Worm (Caenorhabditis elegans) whole organism, L3 larva: ENCODE data around the gene F38B6.6.

ENCODE experiments used
- R02D3.7 ChIP-seq: fragments of 150-350 bp; optimal IDR thresholded peaks from 2 replicates; lab custom pipeline; 2014; ENCODE audit warnings: missing biosample characterization, missing genetic modification characterization
- ZK546.5 ChIP-seq: sonication (generic microtip); optimal IDR thresholded peaks from 2 replicates; lab custom pipeline; 2017; ENCODE audit warnings: missing biosample characterization, missing genetic modification characterization
- aly-2 ChIP-seq: fragments of 150-350 bp; optimal IDR thresholded peaks from 2 replicates; lab custom pipeline; 2014; ENCODE audit warnings: missing biosample characterization, missing genetic modification characterization
- ama-1 ChIP-seq: fragments of 150-350 bp; optimal IDR thresholded peaks from 2 replicates; lab custom pipeline; 2018
- ceh-16 ChIP-seq: sonication (generic microtip); optimal IDR thresholded peaks from 2 replicates; lab custom pipeline; 2017; ENCODE audit warnings: missing biosample characterization, missing genetic modification characterization
- ceh-28 ChIP-seq: fragments of 150-350 bp; optimal IDR thresholded peaks from 2 replicates; lab custom pipeline; 2014; ENCODE audit warnings: missing biosample characterization, missing genetic modification reagents, missing genetic modification characterization
- ceh-82 ChIP-seq: fragments of 150-350 bp; optimal IDR thresholded peaks from 2 replicates; lab custom pipeline; 2014; ENCODE audit warnings: missing biosample characterization, missing genetic modification characterization
- ceh-9 ChIP-seq: sonication (generic microtip); optimal IDR thresholded peaks from 2 replicates; lab custom pipeline; 2018; ENCODE audit warnings: missing biosample characterization, missing genetic modification characterization
- egl-27 ChIP-seq: sonication (generic microtip); optimal IDR thresholded peaks from 4 replicates; lab custom pipeline; 2017; ENCODE audit warnings: missing biosample characterization, missing genetic modification reagents, missing genetic modification characterization
- egl-5 ChIP-seq: fragments of 150-350 bp; optimal IDR thresholded peaks from 2 replicates; lab custom pipeline; 2017; ENCODE audit warnings: missing biosample characterization, missing genetic modification reagents, missing genetic modification characterization, inconsistent platforms
- elt-1 ChIP-seq: fragments of 150-350 bp; optimal IDR thresholded peaks from 2 replicates; lab custom pipeline; 2014; ENCODE audit warnings: missing biosample characterization, missing genetic modification characterization
- elt-2 ChIP-seq: sonication (generic microtip); optimal IDR thresholded peaks from 2 replicates; lab custom pipeline; 2016; ENCODE audit warnings: missing genetic modification reagents, mild to moderate bottlenecking, missing genetic modification characterization, missing compliant biosample characterization
- elt-3 ChIP-seq, 3 experiments: fragments of 150-350 bp in 1 of 3; sonication (generic microtip) in 2 of 3; optimal IDR thresholded peaks; 2 replicates in 2 of 3; 4 replicates in 1 of 3; lab custom pipeline; 2014 to 2017; ENCODE audit warnings: missing biosample characterization in 3 of 3, missing genetic modification characterization in 3 of 3
- eor-1 ChIP-seq, 2 experiments: fragments of 150-350 bp; optimal IDR thresholded peaks; 2 replicates each; lab custom pipeline; 2014 to 2018; ENCODE audit warnings: missing biosample characterization in 2 of 2, missing genetic modification characterization in 2 of 2
- fkh-10 ChIP-seq: sonication (generic microtip); optimal IDR thresholded peaks from 2 replicates; lab custom pipeline; 2017; ENCODE audit warnings: missing biosample characterization, missing genetic modification reagents, missing genetic modification characterization
- fkh-2 ChIP-seq: fragments of 150-350 bp; optimal IDR thresholded peaks from 2 replicates; lab custom pipeline; 2014; ENCODE audit warnings: missing biosample characterization, missing genetic modification reagents, missing genetic modification characterization
- hmg-11 ChIP-seq: sonication (generic microtip); optimal IDR thresholded peaks from 2 replicates; lab custom pipeline; 2016; ENCODE audit warnings: missing genetic modification characterization, missing compliant biosample characterization
- jun-1 ChIP-seq: fragments of 150-350 bp; optimal IDR thresholded peaks from 2 replicates; lab custom pipeline; 2014; ENCODE audit warnings: missing biosample characterization, missing genetic modification reagents, missing genetic modification characterization
- lin-15B ChIP-seq: fragments of 150-350 bp; optimal IDR thresholded peaks from 2 replicates; lab custom pipeline; 2014; ENCODE audit warnings: missing biosample characterization, missing genetic modification characterization
- lin-39 ChIP-seq: fragments of 150-350 bp; optimal IDR thresholded peaks from 2 replicates; lab custom pipeline; 2018; ENCODE audit warnings: missing biosample characterization, missing genetic modification reagents, missing genetic modification characterization
- lsy-12 ChIP-seq: sonication (generic microtip); optimal IDR thresholded peaks from 2 replicates; lab custom pipeline; 2016; ENCODE audit warnings: mild to moderate bottlenecking, missing genetic modification characterization, missing compliant biosample characterization
- mdl-1 ChIP-seq: fragments of 150-350 bp; optimal IDR thresholded peaks from 2 replicates; lab custom pipeline; 2014; ENCODE audit warnings: missing biosample characterization, missing genetic modification characterization
- nfya-1 ChIP-seq: sonication (generic microtip); optimal IDR thresholded peaks from 2 replicates; lab custom pipeline; 2017; ENCODE audit warnings: missing genetic modification characterization, mild to moderate bottlenecking, missing compliant biosample characterization, antibody characterized with exemption, moderate library complexity; ENCODE audit not compliant: insufficient read depth
- nhr-11 ChIP-seq: fragments of 150-350 bp; optimal IDR thresholded peaks from 2 replicates; lab custom pipeline; 2014; ENCODE audit warnings: missing biosample characterization, missing genetic modification characterization
- nhr-23 ChIP-seq: fragments of 150-350 bp; optimal IDR thresholded peaks from 2 replicates; lab custom pipeline; 2014; ENCODE audit warnings: missing biosample characterization, missing genetic modification reagents, missing genetic modification characterization
- nhr-237 ChIP-seq: fragments of 150-350 bp; optimal IDR thresholded peaks from 2 replicates; lab custom pipeline; 2014; ENCODE audit warnings: missing biosample characterization, missing genetic modification characterization
- nhr-25 ChIP-seq: sonication (generic microtip); optimal IDR thresholded peaks from 2 replicates; lab custom pipeline; 2017; ENCODE audit warnings: missing biosample characterization, missing genetic modification characterization
- nhr-28 ChIP-seq: fragments of 150-350 bp; optimal IDR thresholded peaks from 2 replicates; lab custom pipeline; 2014; ENCODE audit warnings: missing biosample characterization, missing genetic modification characterization
- nhr-43 ChIP-seq: sonication (generic microtip); optimal IDR thresholded peaks from 2 replicates; lab custom pipeline; 2016; ENCODE audit warnings: mild to moderate bottlenecking, missing genetic modification characterization, missing compliant biosample characterization; ENCODE audit not compliant: poor library complexity, severe bottlenecking
- nhr-76 ChIP-seq: fragments of 150-350 bp; sonication (generic microtip); optimal IDR thresholded peaks from 5 replicates; lab custom pipeline; 2014; ENCODE audit warnings: missing biosample characterization, missing genetic modification characterization
- nhr-77 ChIP-seq: fragments of 150-350 bp; optimal IDR thresholded peaks from 2 replicates; lab custom pipeline; 2014; ENCODE audit warnings: missing biosample characterization, missing genetic modification characterization
- pha-4 ChIP-seq: fragments of 150-350 bp; optimal IDR thresholded peaks from 2 replicates; lab custom pipeline; 2014; ENCODE audit warnings: missing biosample characterization, missing genetic modification reagents, missing genetic modification characterization
- pqm-1 ChIP-seq: fragments of 150-350 bp; optimal IDR thresholded peaks from 2 replicates; lab custom pipeline; 2017; ENCODE audit warnings: missing biosample characterization, missing genetic modification characterization, inconsistent platforms
- sea-2 ChIP-seq: fragments of 150-350 bp; sonication (generic microtip); optimal IDR thresholded peaks from 4 replicates; lab custom pipeline; 2014; ENCODE audit warnings: missing biosample characterization, missing genetic modification reagents, missing genetic modification characterization
- skn-1 ChIP-seq: fragments of 150-350 bp; optimal IDR thresholded peaks from 2 replicates; lab custom pipeline; 2014; ENCODE audit warnings: missing biosample characterization, missing genetic modification characterization
- snpc-4 ChIP-seq: fragments of 150-350 bp; optimal IDR thresholded peaks from 2 replicates; lab custom pipeline; 2014; ENCODE audit warnings: missing biosample characterization, missing genetic modification characterization
- tbx-2 ChIP-seq: sonication (generic microtip); optimal IDR thresholded peaks from 2 replicates; lab custom pipeline; 2016; ENCODE audit warnings: mild to moderate bottlenecking, missing genetic modification characterization, missing compliant biosample characterization
- unc-62 ChIP-seq: fragments of 150-350 bp; sonication (generic microtip); optimal IDR thresholded peaks from 4 replicates; lab custom pipeline; 2014; ENCODE audit warnings: missing biosample characterization, missing genetic modification reagents, missing genetic modification characterization
- zag-1 ChIP-seq: fragments of 150-350 bp; optimal IDR thresholded peaks from 2 replicates; lab custom pipeline; 2014; ENCODE audit warnings: missing biosample characterization, missing genetic modification characterization
- ztf-11 ChIP-seq: fragments of 150-350 bp; optimal IDR thresholded peaks from 2 replicates; lab custom pipeline; 2014; ENCODE audit warnings: missing biosample characterization, missing genetic modification characterization

The F38B6.6 gene

ce11 chrX:6689985-6690384 is at the start of gene F38B6.6:
Gene F38B6.6, minus strand, starts transcription at chrX:6690085.
- TF ChIP-seq ama-1 (lab: Kevin White, UChicago) (no peak), pha-4 (tag; lab: Kevin White, UChicago) (no peak), sea-2 (GFP tag; lab: Kevin White, UChicago) (no peak), ceh-16 (no peak), ZK546.5 (tag; lab: Kevin White, UChicago) (no peak), snpc-4 (tag; lab: Kevin White, UChicago) (no peak)
- TF ChIP-seq, all 47 proteins: peak for 0

- TF ChIP-seq egl-5 (tag; lab: Kevin White, UChicago) (peak; percentile 60), mdl-1 (tag; lab: Kevin White, UChicago) (peak; percentile 88), lin-39 (tag; lab: Kevin White, UChicago) (peak; percentile 21), zag-1 (tag; lab: Kevin White, UChicago) (no peak), elt-2 (tag; lab: Kevin White, UChicago) (peak; percentile 76), nhr-43 (tag; lab: Kevin White, UChicago) (peak; percentile 79), nhr-25 (peak; percentile 89), eor-1 (tag; optimal IDR thresholded peaks at IDR 0.05; lab: Kevin White, UChicago) (no peak), nfya-1 (peak; percentile 65), jun-1 (peak; percentile 35), egl-27 (no peak), aly-2 (tag; lab: Kevin White, UChicago) (no peak), nhr-23 (tag; lab: Kevin White, UChicago) (peak; percentile 64), pqm-1 (tag; lab: Kevin White, UChicago) (peak; percentile 41)
These were observed 49.4 kb upstream of the F38B6.6 start for ce11 chrX:6739034-6740008.

ce11 chrX:6738535-6738934 is 48.6 kb upstream of the F38B6.6 start:
- TF ChIP-seq elt-3 (tag; optimal IDR thresholded peaks at IDR 0.05; lab: Kevin White, UChicago) (no peak), pqm-1 (tag; lab: Kevin White, UChicago) (no peak), ceh-9 (tag; lab: Kevin White, UChicago) (no peak), ztf-11 (tag; lab: Kevin White, UChicago) (no peak), elt-1 (tag; lab: Kevin White, UChicago) (peak; percentile 5), nhr-11 (tag; lab: Kevin White, UChicago) (no peak), hmg-11 (tag; lab: Kevin White, UChicago) (no peak), aly-2 (tag; lab: Kevin White, UChicago) (no peak), elt-2 (tag; lab: Kevin White, UChicago) (peak; percentile 43), ZK546.5 (tag; lab: Kevin White, UChicago) (no peak), nhr-77 (tag; lab: Kevin White, UChicago) (no peak), ceh-82 (tag; lab: Kevin White, UChicago) (no peak), ama-1 (lab: Kevin White, UChicago) (no peak), unc-62 (GFP tag; lab: Kevin White, UChicago) (no peak), sea-2 (GFP tag; lab: Kevin White, UChicago) (no peak), nhr-23 (tag; lab: Kevin White, UChicago) (no peak)

ce11 chrX:6737329-6738008 is 47.6 kb upstream of the F38B6.6 start:
- TF ChIP-seq ztf-11 (tag; lab: Kevin White, UChicago) = no peak
- TF ChIP-seq lin-39 (tag; lab: Kevin White, UChicago) = peak; percentile 44
- peak; percentile 100 for TF ChIP-seq mdl-1 (tag; lab: Kevin White, UChicago)
- no peak for TF ChIP-seq eor-1 (tag; optimal IDR thresholded peaks at IDR 0.05; lab: Kevin White, UChicago)
- TF ChIP-seq aly-2 (tag; lab: Kevin White, UChicago) = no peak
- no peak for TF ChIP-seq nhr-28 (tag; lab: Kevin White, UChicago)
- peak; percentile 2 for TF ChIP-seq nhr-76 (tag; lab: Kevin White, UChicago)
- no peak for TF ChIP-seq ZK546.5 (tag; lab: Kevin White, UChicago)
- TF ChIP-seq zag-1 (tag; lab: Kevin White, UChicago) = no peak
- TF ChIP-seq nhr-237 (tag; lab: Kevin White, UChicago) = no peak
- TF ChIP-seq ceh-28 (tag; lab: Kevin White, UChicago) = peak; percentile 77
- TF ChIP-seq elt-3 (tag; optimal IDR thresholded peaks at IDR 0.05; lab: Kevin White, UChicago) = peak; percentile 61 to 89 (median 78)
- TF ChIP-seq R02D3.7 = peak; percentile 68
- TF ChIP-seq ceh-16 = no peak
- TF ChIP-seq lsy-12 (tag; lab: Kevin White, UChicago) = peak; percentile 53
- peak; percentile 89 for TF ChIP-seq tbx-2 (tag; lab: Kevin White, UChicago)
- no peak for TF ChIP-seq lin-15B (tag; lab: Kevin White, UChicago)
- no peak for TF ChIP-seq ceh-9 (tag; lab: Kevin White, UChicago)
- peak; percentile 85 for TF ChIP-seq egl-5 (tag; lab: Kevin White, UChicago)
- peak; percentile 97 for TF ChIP-seq pha-4 (tag; lab: Kevin White, UChicago)
- no peak for TF ChIP-seq skn-1 (tag; lab: Kevin White, UChicago)
- peak; percentile 92 for TF ChIP-seq elt-2 (tag; lab: Kevin White, UChicago)
- no peak for TF ChIP-seq fkh-2 (tag; lab: Kevin White, UChicago)
- TF ChIP-seq pqm-1 (tag; lab: Kevin White, UChicago) = peak; percentile 78
- peak; percentile 84 for TF ChIP-seq jun-1
- peak; percentile 61 for TF ChIP-seq hmg-11 (tag; lab: Kevin White, UChicago)
- TF ChIP-seq fkh-10 (GFP tag; lab: Kevin White, UChicago) = peak; percentile 55
- TF ChIP-seq elt-1 (tag; lab: Kevin White, UChicago) = peak; percentile 87
- peak; percentile 55 for TF ChIP-seq nhr-11 (tag; lab: Kevin White, UChicago)
